Fruit fly (Drosophila melanogaster) whole organism, embryonic: ENCODE results near the gene CG10031.

Experiments
- C15 ChIP-seq: fragments of 200-800 bp; sonication (Bioruptor generic); IDR thresholded peaks from 3 replicates; pipeline ENCODE4 v1.3.6; 2022; ENCODE audit warnings: missing biosample characterization, missing genetic modification characterization
- CG10209 ChIP-seq: fragments of 200-800 bp; sonication (Bioruptor generic); optimal IDR thresholded peaks from 3 replicates; lab custom pipeline; 2017; ENCODE audit warnings: missing biosample characterization, mild to moderate bottlenecking, missing genetic modification characterization, missing genetic modification reagents
- CG1024 ChIP-seq: fragments of 200-800 bp; sonication (Bioruptor generic); IDR thresholded peaks from 2 replicates; pipeline ENCODE4 v1.3.6; 2022; ENCODE audit warnings: missing biosample characterization, missing genetic modification characterization
- CG10274 ChIP-seq: fragments of 200-800 bp; sonication (Bioruptor generic); optimal IDR thresholded peaks from 3 replicates; lab custom pipeline; 2017; ENCODE audit warnings: missing biosample characterization, mild to moderate bottlenecking, missing genetic modification characterization
- CG10462 ChIP-seq: fragments of 200-800 bp; sonication (Bioruptor generic); optimal IDR thresholded peaks from 2 replicates; lab custom pipeline; 2016; ENCODE audit warnings: missing biosample characterization, missing genetic modification characterization
- CG11456 ChIP-seq: fragments of 200-800 bp; sonication (Bioruptor generic); IDR thresholded peaks from 3 replicates; pipeline ENCODE4 v1.3.6; 2022; ENCODE audit warnings: missing biosample characterization, missing genetic modification characterization
- CG11696 ChIP-seq: fragments of 200-800 bp; sonication (Bioruptor generic); IDR thresholded peaks from 2 replicates; pipeline ENCODE4 v1.3.6; 2022; ENCODE audit warnings: missing biosample characterization, missing genetic modification characterization
- CG13287 ChIP-seq: fragments of 200-800 bp; sonication (Bioruptor generic); IDR thresholded peaks from 2 replicates; pipeline ENCODE4 v1.3.6; 2022; ENCODE audit warnings: missing biosample characterization, missing genetic modification characterization; ENCODE audit not compliant: partially characterized antibody
- CG14965 ChIP-seq: fragments of 200-800 bp; sonication (Bioruptor generic); optimal IDR thresholded peaks from 2 replicates; lab custom pipeline; 2016; ENCODE audit warnings: missing biosample characterization, missing genetic modification characterization, borderline replicate concordance
- CG17912 ChIP-seq: fragments of 200-800 bp; sonication (Bioruptor generic); optimal IDR thresholded peaks from 2 replicates; lab custom pipeline; 2018; ENCODE audit warnings: missing biosample characterization, mild to moderate bottlenecking, missing genetic modification characterization
- CG18599 ChIP-seq: fragments of 200-800 bp; sonication (Bioruptor generic); optimal IDR thresholded peaks from 3 replicates; lab custom pipeline; 2017; ENCODE audit warnings: missing biosample characterization, missing genetic modification characterization, mild to moderate bottlenecking, moderate library complexity, missing genetic modification reagents
- CG32532 ChIP-seq: fragments of 200-800 bp; sonication (Bioruptor generic); IDR thresholded peaks from 2 replicates; pipeline ENCODE4 v1.3.6; 2022; ENCODE audit warnings: missing biosample characterization, missing genetic modification characterization
- CG4424 ChIP-seq: fragments of 200-800 bp; sonication (Bioruptor generic); optimal IDR thresholded peaks from 3 replicates; lab custom pipeline; 2016; ENCODE audit warnings: missing biosample characterization, missing genetic modification characterization
- CG7987 ChIP-seq: fragments of 200-800 bp; sonication (Bioruptor generic); optimal IDR thresholded peaks from 2 replicates; lab custom pipeline; 2018; ENCODE audit warnings: missing biosample characterization, mild to moderate bottlenecking, missing genetic modification characterization, moderate library complexity
- CG8924 ChIP-seq: fragments of 200-800 bp; optimal IDR thresholded peaks from 3 replicates; lab custom pipeline; 2019; ENCODE audit warnings: missing biosample characterization, mild to moderate bottlenecking, missing genetic modification characterization, moderate library complexity
- CG9817 ChIP-seq: fragments of 200-800 bp; sonication (Bioruptor generic); optimal IDR thresholded peaks from 2 replicates; lab custom pipeline; 2018; ENCODE audit warnings: missing biosample characterization, mild to moderate bottlenecking, missing genetic modification characterization, moderate library complexity
- Dbx ChIP-seq: fragments of 200-800 bp; sonication (Bioruptor generic); IDR thresholded peaks from 3 replicates; pipeline ENCODE4 v1.3.6; 2022; ENCODE audit warnings: missing biosample characterization, missing genetic modification characterization
- H15 ChIP-seq: fragments of 200-800 bp; sonication (Bioruptor generic); IDR thresholded peaks from 3 replicates; pipeline ENCODE4 v1.3.6; 2022; ENCODE audit warnings: missing biosample characterization, missing genetic modification characterization
- HLH3B ChIP-seq: fragments of 200-800 bp; sonication (Bioruptor generic); IDR thresholded peaks from 2 replicates; pipeline ENCODE4 v1.3.6; 2022; ENCODE audit warnings: missing biosample characterization, missing genetic modification characterization
- Hand ChIP-seq: fragments of 200-800 bp; sonication (Bioruptor generic); optimal IDR thresholded peaks from 2 replicates; lab custom pipeline; 2017; ENCODE audit warnings: mild to moderate bottlenecking, missing biosample characterization, missing genetic modification reagents, missing genetic modification characterization
- HmgZ ChIP-seq: fragments of 200-800 bp; sonication (Bioruptor generic); optimal IDR thresholded peaks from 2 replicates; lab custom pipeline; 2018; ENCODE audit warnings: missing biosample characterization, mild to moderate bottlenecking, missing genetic modification characterization
- Hsf ChIP-seq: fragments of 200-800 bp; sonication (Bioruptor generic); optimal IDR thresholded peaks from 3 replicates; lab custom pipeline; 2016; ENCODE audit warnings: missing biosample characterization, missing genetic modification characterization
- Oli ChIP-seq: fragments of 200-800 bp; sonication (Bioruptor generic); optimal IDR thresholded peaks from 2 replicates; lab custom pipeline; 2018; ENCODE audit warnings: missing biosample characterization, mild to moderate bottlenecking, missing genetic modification characterization, moderate library complexity
- Ravus ChIP-seq: fragments of 200-800 bp; sonication (Bioruptor generic); IDR thresholded peaks from 2 replicates; pipeline ENCODE4 v1.3.6; 2022; ENCODE audit warnings: missing biosample characterization, missing genetic modification characterization
- Sox100B ChIP-seq: fragments of 200-800 bp; sonication (Bioruptor generic); optimal IDR thresholded peaks from 3 replicates; lab custom pipeline; 2018; ENCODE audit warnings: missing biosample characterization, mild to moderate bottlenecking, missing genetic modification characterization
- Sry-δ ChIP-seq: fragments of 200-800 bp; sonication (Bioruptor generic); optimal IDR thresholded peaks from 2 replicates; lab custom pipeline; 2016; ENCODE audit warnings: missing biosample characterization, missing genetic modification characterization
- Trl ChIP-seq, 3 experiments: fragments of >200 bp in 2 of 3; fragments of 200-800 bp in 1 of 3; sonication (Bioruptor generic) in 1 of 3; optimal IDR thresholded peaks; 2 replicates in 1 of 3; 3 replicates in 2 of 3; lab custom pipeline; 2016 to 2017; ENCODE audit warnings: missing biosample characterization in 1 of 3, missing genetic modification characterization in 1 of 3
- Xbp1 ChIP-seq: fragments of 200-800 bp; sonication (Bioruptor generic); optimal IDR thresholded peaks from 3 replicates; lab custom pipeline; 2016; ENCODE audit warnings: missing biosample characterization, mild to moderate bottlenecking, missing genetic modification characterization
- abd-A ChIP-seq: fragments of 200-800 bp; sonication (Bioruptor generic); optimal IDR thresholded peaks from 3 replicates; lab custom pipeline; 2019; ENCODE audit warnings: missing biosample characterization, mild to moderate bottlenecking, missing genetic modification characterization, moderate library complexity
- bigmax ChIP-seq: fragments of 200-800 bp; sonication (Bioruptor generic); optimal IDR thresholded peaks from 2 replicates; lab custom pipeline; 2018; ENCODE audit warnings: missing biosample characterization, mild to moderate bottlenecking, missing genetic modification characterization
- cas ChIP-seq: fragments of 200-800 bp; sonication (Bioruptor generic); IDR thresholded peaks from 2 replicates; pipeline ENCODE4 v1.3.6; 2022; ENCODE audit warnings: missing biosample characterization, missing genetic modification characterization
- cg ChIP-seq: fragments of 200-800 bp; sonication (Bioruptor generic); optimal IDR thresholded peaks from 3 replicates; lab custom pipeline; 2019; ENCODE audit warnings: missing biosample characterization, mild to moderate bottlenecking, missing genetic modification characterization, moderate library complexity
- chinmo ChIP-seq: fragments of 200-800 bp; sonication (Bioruptor generic); IDR thresholded peaks from 4 replicates; pipeline ENCODE4 v1.3.6; 2022; ENCODE audit warnings: missing biosample characterization, missing genetic modification characterization; ENCODE audit not compliant: partially characterized antibody
- ci ChIP-seq: fragments of 200-800 bp; sonication (Bioruptor generic); IDR thresholded peaks from 3 replicates; pipeline ENCODE4 v1.3.6; 2022; ENCODE audit warnings: missing biosample characterization, missing genetic modification characterization
- dimm ChIP-seq: fragments of 200-800 bp; sonication (Bioruptor generic); IDR thresholded peaks from 2 replicates; pipeline ENCODE4 v1.3.6; 2022; ENCODE audit warnings: missing biosample characterization, missing genetic modification characterization
- dmrt99B ChIP-seq: fragments of 200-800 bp; sonication (Bioruptor generic); optimal IDR thresholded peaks from 2 replicates; lab custom pipeline; 2018; ENCODE audit warnings: missing biosample characterization, mild to moderate bottlenecking, missing genetic modification characterization, moderate library complexity
- gsb ChIP-seq: fragments of 200-800 bp; sonication (Bioruptor generic); IDR thresholded peaks from 2 replicates; pipeline ENCODE4 v1.3.6; 2022; ENCODE audit warnings: missing biosample characterization, missing genetic modification characterization
- kah ChIP-seq: fragments of 200-800 bp; sonication (Bioruptor generic); optimal IDR thresholded peaks from 2 replicates; lab custom pipeline; 2018; ENCODE audit warnings: missing biosample characterization, mild to moderate bottlenecking, missing genetic modification characterization
- nau ChIP-seq: fragments of 200-800 bp; sonication (Bioruptor generic); optimal IDR thresholded peaks from 3 replicates; lab custom pipeline; 2017; ENCODE audit warnings: missing biosample characterization, mild to moderate bottlenecking, missing genetic modification characterization, missing genetic modification reagents
- odd ChIP-seq: fragments of 200-800 bp; sonication (Bioruptor generic); optimal IDR thresholded peaks from 2 replicates; lab custom pipeline; 2017; ENCODE audit warnings: missing biosample characterization, mild to moderate bottlenecking, missing genetic modification characterization
- row ChIP-seq: fragments of 200-800 bp; sonication (Bioruptor generic); IDR thresholded peaks from 3 replicates; pipeline ENCODE4 v1.3.6; 2022; ENCODE audit warnings: missing biosample characterization, missing genetic modification characterization
- scrt ChIP-seq: fragments of 200-800 bp; sonication (Bioruptor generic); optimal IDR thresholded peaks from 2 replicates; lab custom pipeline; 2018; ENCODE audit warnings: missing biosample characterization, mild to moderate bottlenecking, missing genetic modification characterization, moderate library complexity
- so ChIP-seq: fragments of 200-800 bp; sonication (Bioruptor generic); IDR thresholded peaks from 3 replicates; pipeline ENCODE4 v1.3.6; 2022; ENCODE audit warnings: missing biosample characterization, missing genetic modification characterization
- sug ChIP-seq: fragments of 200-800 bp; optimal IDR thresholded peaks from 2 replicates; lab custom pipeline; 2019; ENCODE audit warnings: missing biosample characterization, mild to moderate bottlenecking, missing genetic modification characterization, moderate library complexity
- tin ChIP-seq: fragments of 200-800 bp; sonication (Bioruptor generic); optimal IDR thresholded peaks from 3 replicates; lab custom pipeline; 2016; ENCODE audit warnings: missing biosample characterization, missing genetic modification characterization

CG10031 gene

DNA sequence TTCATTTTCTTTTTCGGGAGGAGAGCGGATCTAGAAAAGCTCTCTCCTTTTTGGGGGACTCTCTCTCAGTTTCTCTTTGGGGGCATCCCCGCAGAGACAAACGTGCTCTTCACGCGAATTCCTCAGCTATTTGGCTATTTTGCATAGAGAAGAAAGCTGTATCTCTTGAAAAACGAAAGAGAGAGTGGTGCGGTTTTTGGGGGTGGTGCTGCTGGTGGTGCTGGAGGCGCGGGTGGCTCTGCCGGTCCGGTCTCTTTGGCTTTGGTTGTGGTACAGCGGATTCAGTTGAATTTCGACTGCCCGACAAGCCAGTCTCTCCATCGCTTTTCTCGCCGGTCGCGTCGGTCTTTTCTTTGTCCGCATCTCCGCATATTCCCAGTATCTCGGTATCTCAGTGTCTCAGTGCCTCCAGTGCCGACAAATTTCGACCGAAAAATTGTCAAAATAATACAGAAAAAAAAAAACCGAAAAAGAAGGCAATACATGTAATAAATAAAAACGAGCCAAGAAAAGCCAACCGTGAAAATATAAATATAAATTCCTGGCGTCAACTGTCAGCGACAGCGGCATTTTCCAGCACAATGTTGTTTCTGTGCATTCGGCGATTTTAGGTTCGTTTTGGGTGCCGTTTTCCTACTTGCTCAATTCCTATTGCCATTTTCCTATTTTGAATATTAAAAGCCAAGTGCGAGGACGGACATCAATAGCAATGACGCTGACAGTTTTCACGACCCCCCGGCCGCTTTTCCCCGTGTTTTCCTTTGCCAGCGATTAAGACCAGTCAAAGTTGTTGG lies 31.5 kb upstream of the CG10031 start, which contains the start of gene CG10019 (continued):
- TF ChIP-seq ci (GFP tag; lab: Robert Waterston, UW): no peak
- no peak for TF ChIP-seq C15 (GFP tag; lab: Robert Waterston, UW)
- peak; percentile 80 to 98 for TF ChIP-seq Trl (optimal IDR thresholded peaks at IDR 0.05; lab: Kevin White, UChicago)
- no peak for TF ChIP-seq Trl (GFP tag; optimal IDR thresholded peaks at IDR 0.05; lab: Kevin White, UChicago)
- no peak for TF ChIP-seq CG7987 (GFP tag; lab: Kevin White, UChicago)
- no peak for TF ChIP-seq CG10209 (GFP tag; lab: Kevin White, UChicago)
- TF ChIP-seq row (GFP tag; lab: Robert Waterston, UW): no peak
- TF ChIP-seq HLH3B: no peak
- TF ChIP-seq cg (GFP tag; lab: Kevin White, UChicago): no peak
- no peak for TF ChIP-seq HmgZ
- no peak; the same call in 1 of the 2 replicates for TF ChIP-seq CG32532 (GFP tag; lab: Robert Waterston, UW)
- no peak for TF ChIP-seq abd-A (tag; lab: Kevin White, UChicago)
- no peak for TF ChIP-seq tin (GFP tag; lab: Kevin White, UChicago)
- TF ChIP-seq Ravus (GFP tag; lab: Robert Waterston, UW): no peak
- TF ChIP-seq bigmax (GFP tag; lab: Kevin White, UChicago): no peak
- TF ChIP-seq dimm (GFP tag; lab: Robert Waterston, UW): no peak

DNA sequence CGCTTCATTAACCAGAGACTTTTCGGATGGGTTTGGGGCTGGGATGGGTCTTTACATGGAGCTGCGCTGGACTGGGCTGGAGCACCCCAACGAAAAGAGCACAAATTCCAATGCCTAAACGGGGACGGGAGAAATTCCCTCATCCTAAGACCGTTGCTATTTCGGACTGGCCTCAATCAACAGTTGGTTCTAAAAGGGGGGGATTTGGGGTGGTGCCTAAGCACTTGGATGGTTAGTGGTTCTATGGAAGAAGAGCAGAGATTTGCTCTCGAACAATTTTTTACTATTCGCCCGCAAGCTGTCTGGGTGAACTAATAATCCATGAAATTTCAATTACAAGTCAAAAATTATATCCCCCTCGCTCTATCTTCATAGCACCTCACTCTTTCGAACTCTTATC lies 30.7 kb upstream of the CG10031 start:
- TF ChIP-seq Sry-δ (GFP tag; lab: Kevin White, UChicago): no peak
- peak; percentile 4 for TF ChIP-seq CG18599 (GFP tag; lab: Kevin White, UChicago)
- 0 out of 4 replicates have a peak, but pooled peaks have one; percentile 40 for TF ChIP-seq chinmo (GFP tag; lab: Robert Waterston, UW)
- peak; percentile 94 for TF ChIP-seq scrt (GFP tag; lab: Kevin White, UChicago)
- no peak for TF ChIP-seq Dbx (GFP tag; lab: Robert Waterston, UW)
- peak; percentile 26 for TF ChIP-seq CG10274
- no peak for TF ChIP-seq CG14965 (GFP tag; lab: Kevin White, UChicago)
- TF ChIP-seq cas (GFP tag; lab: Robert Waterston, UW): 0 out of 2 replicates have a peak, but pooled peaks have one; percentile 15
- TF ChIP-seq CG11456 (GFP tag; lab: Robert Waterston, UW): no peak
- TF ChIP-seq kah (GFP tag; lab: Kevin White, UChicago): peak; percentile 41
- no peak for TF ChIP-seq CG10462 (GFP tag; lab: Kevin White, UChicago)
- TF ChIP-seq odd: no peak
- TF ChIP-seq abd-A (tag; lab: Kevin White, UChicago): peak; percentile 70

DNA sequence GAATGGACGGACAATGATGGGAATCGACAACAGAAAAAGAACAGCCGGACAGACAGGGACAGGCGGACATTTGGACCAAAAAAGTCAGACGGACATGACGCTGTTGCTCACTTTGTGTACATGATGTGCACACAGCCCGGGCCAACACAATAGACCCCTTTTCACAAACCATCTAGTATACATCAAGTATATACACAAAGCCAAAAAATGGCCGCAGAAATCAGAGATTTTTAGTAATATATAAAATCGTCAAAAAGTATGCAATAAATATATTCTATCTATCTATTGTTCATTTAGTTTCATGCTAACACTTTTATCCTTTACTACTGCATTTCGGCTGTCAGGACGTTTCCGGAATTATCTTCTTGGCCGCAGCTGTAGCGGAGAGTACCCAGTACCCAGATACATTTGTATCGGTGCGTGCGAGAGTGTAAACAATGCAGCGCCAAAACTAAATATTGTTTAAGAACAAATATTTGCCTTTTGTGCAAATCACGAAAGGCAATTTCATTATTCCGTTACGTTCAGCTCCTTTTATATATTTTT lies 20.6 kb upstream of the CG10031 start:
- TF ChIP-seq sug (tag; lab: Kevin White, UChicago): peak; percentile 30
- no peak for TF ChIP-seq CG17912 (GFP tag; lab: Kevin White, UChicago)
- TF ChIP-seq Xbp1 (GFP tag; lab: Kevin White, UChicago): no peak
- TF ChIP-seq so: 0 out of 3 replicates have a peak, but pooled peaks have one; percentile 33
- TF ChIP-seq gsb (GFP tag; lab: Robert Waterston, UW): 0 out of 2 replicates have a peak, but pooled peaks have one; percentile 5
- no peak for TF ChIP-seq Hand (GFP tag; lab: Kevin White, UChicago)
- TF ChIP-seq H15 (GFP tag; lab: Robert Waterston, UW): no peak
- no peak for TF ChIP-seq CG8924 (tag; lab: Kevin White, UChicago)
- 0 out of 2 replicates have a peak, but pooled peaks have one; percentile 14 for TF ChIP-seq CG1024
- peak; percentile 59 for TF ChIP-seq CG11696 (GFP tag; lab: Robert Waterston, UW)
- peak; percentile 19 for TF ChIP-seq scrt (GFP tag; lab: Kevin White, UChicago)
- TF ChIP-seq Sox100B (GFP tag; lab: Kevin White, UChicago): peak; percentile 39
- peak; percentile 36 for TF ChIP-seq CG4424 (GFP tag; lab: Kevin White, UChicago)
- TF ChIP-seq Oli (tag; lab: Kevin White, UChicago): peak; percentile 41
- TF ChIP-seq CG13287 (GFP tag; lab: Robert Waterston, UW): no peak
- peak; percentile 58 for TF ChIP-seq dmrt99B
- TF ChIP-seq nau (GFP tag; lab: Kevin White, UChicago): peak; percentile 39
- peak; percentile 3 for TF ChIP-seq Hsf
- peak; percentile 14 for TF ChIP-seq CG9817 (tag; lab: Kevin White, UChicago)
